Worm (Caenorhabditis elegans) whole organism, L4 larva: Measurements from ENCODE around the gene prcc-1.

ENCODE experiments used
- ceh-32 ChIP-seq: sonication (generic microtip); optimal IDR thresholded peaks from 2 replicates; lab custom pipeline; 2016; ENCODE audit warnings: mild to moderate bottlenecking, missing genetic modification characterization, missing compliant biosample characterization; ENCODE audit not compliant: poor library complexity
- ceh-82 ChIP-seq: sonication (generic microtip); optimal IDR thresholded peaks from 2 replicates; lab custom pipeline; 2017; ENCODE audit warnings: missing biosample characterization, missing genetic modification characterization
- dmd-6 ChIP-seq: fragments of 200-800 bp; sonication (Bioruptor generic); IDR thresholded peaks from 2 replicates; pipeline ENCODE4 v1.3.6; 2022; ENCODE audit warnings: missing genetic modification reagents, missing genetic modification characterization, missing compliant biosample characterization
- egl-27 ChIP-seq: sonication (generic microtip); optimal IDR thresholded peaks from 3 replicates; lab custom pipeline; 2017; ENCODE audit warnings: missing biosample characterization, missing genetic modification reagents, missing genetic modification characterization
- fkh-10 ChIP-seq: fragments of 150-350 bp; optimal IDR thresholded peaks from 2 replicates; lab custom pipeline; 2014; ENCODE audit warnings: missing biosample characterization, missing genetic modification reagents, missing genetic modification characterization
- nhr-6 ChIP-seq: fragments of 150-350 bp; optimal IDR thresholded peaks from 2 replicates; lab custom pipeline; 2014; ENCODE audit warnings: missing biosample characterization, missing genetic modification characterization
- skn-1 ChIP-seq: fragments of 150-350 bp; optimal IDR thresholded peaks from 2 replicates; lab custom pipeline; 2014; ENCODE audit warnings: missing biosample characterization, missing genetic modification characterization
- spr-1 ChIP-seq: sonication (generic microtip); optimal IDR thresholded peaks from 2 replicates; lab custom pipeline; 2016; ENCODE audit warnings: mild to moderate bottlenecking, missing genetic modification characterization, missing compliant biosample characterization
- ztf-7 ChIP-seq: fragments of 150-350 bp; optimal IDR thresholded peaks from 2 replicates; lab custom pipeline; 2014; ENCODE audit warnings: missing biosample characterization, missing genetic modification characterization

- TF ChIP-seq dmd-6, result no peak
- no peak for TF ChIP-seq ceh-32 (tag; lab: Kevin White, UChicago)
- no peak for TF ChIP-seq spr-1
- no peak for TF ChIP-seq skn-1 (tag; lab: Kevin White, UChicago)
- TF ChIP-seq egl-27 (tag; lab: Kevin White, UChicago), result no peak
- no peak for TF ChIP-seq nhr-6 (tag; lab: Kevin White, UChicago)
- TF ChIP-seq ceh-82, result no peak
- no peak for TF ChIP-seq fkh-10
- TF ChIP-seq ztf-7 (tag; lab: Kevin White, UChicago), result no peak
Observed at ce11 chrIV:13090967-13091366, 2.6 kb downstream of the prcc-1 start, which contains the start of gene col-132.
